Fruit fly (Drosophila melanogaster): ENCODE results near the gene Krn.

DNA sequence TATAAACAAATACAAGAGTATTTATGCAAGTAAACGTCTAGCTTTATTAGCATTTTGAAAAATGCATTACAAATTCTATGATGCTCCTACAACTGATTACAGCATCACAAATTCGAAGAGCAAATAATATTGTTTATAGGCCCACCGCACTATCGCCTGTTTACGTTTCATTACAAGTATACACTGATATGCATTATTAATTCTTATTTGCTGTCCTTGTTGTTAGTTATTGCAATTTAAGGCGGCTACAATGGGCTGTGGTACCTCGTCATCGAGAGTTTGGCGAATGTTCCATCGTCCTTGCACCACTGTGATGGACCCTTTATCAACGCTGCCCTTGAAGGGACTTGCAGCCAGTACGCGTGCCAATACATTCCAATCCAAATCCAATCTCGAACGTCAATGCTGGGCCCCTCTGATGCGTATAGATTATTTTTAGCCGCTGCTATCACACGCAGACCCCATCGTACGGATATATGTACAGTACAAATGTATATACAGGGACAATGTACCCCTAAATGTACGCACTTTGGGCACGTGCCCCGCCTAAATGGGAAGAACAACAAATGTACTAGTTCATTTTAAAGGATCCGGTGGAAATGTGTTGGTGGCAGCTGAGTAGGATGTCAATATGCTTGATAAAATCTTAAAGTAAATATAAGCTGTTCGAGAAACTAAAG lies 2.8 kb upstream of the Krn start:
- TF ChIP-seq Hr96 (GFP tag; optimal IDR thresholded peaks at IDR 0.05) (no peak), CG5204 (GFP tag; optimal IDR thresholded peaks at IDR 0.05) (no peak), Mnt (GFP tag; optimal IDR thresholded peaks at IDR 0.05) (no peak), CG7045 (GFP tag; optimal IDR thresholded peaks at IDR 0.05) (no peak), CG11617 (GFP tag; optimal IDR thresholded peaks at IDR 0.05) (no peak), CG12768 (GFP tag; optimal IDR thresholded peaks at IDR 0.05) (peak; percentile 14), ovo (GFP tag; optimal IDR thresholded peaks at IDR 0.05) (no peak), tj (GFP tag; optimal IDR thresholded peaks at IDR 0.05) (no peak)
